Fruit fly (Drosophila melanogaster) whole organism, wandering third instar larva: Measurements from ENCODE around the gene CG9853.

ENCODE experiments used
- Abd-B ChIP-seq: fragments of >200 bp; optimal IDR thresholded peaks from 2 replicates; lab custom pipeline; 2017; ENCODE audit warnings: missing biosample characterization, missing genetic modification characterization
- Myc ChIP-seq: fragments of >200 bp; optimal IDR thresholded peaks from 2 replicates; lab custom pipeline; 2017
- ey ChIP-seq: fragments of 200-800 bp; sonication (Bioruptor generic); optimal IDR thresholded peaks from 2 replicates; lab custom pipeline; 2016; ENCODE audit warnings: missing biosample characterization, missing genetic modification characterization
- fru ChIP-seq: fragments of 200-800 bp; sonication (Bioruptor generic); optimal IDR thresholded peaks from 3 replicates; lab custom pipeline; 2016; ENCODE audit warnings: missing biosample characterization, mild to moderate bottlenecking, missing genetic modification characterization
- h ChIP-seq: fragments of 200-800 bp; sonication (Bioruptor generic); optimal IDR thresholded peaks from 3 replicates; lab custom pipeline; 2016; ENCODE audit warnings: missing biosample characterization, mild to moderate bottlenecking, missing genetic modification characterization
- sage ChIP-seq: fragments of 200-800 bp; sonication (Bioruptor generic); optimal IDR thresholded peaks from 2 replicates; lab custom pipeline; 2016; ENCODE audit warnings: missing biosample characterization, mild to moderate bottlenecking, missing genetic modification characterization

- TF ChIP-seq fru (GFP tag; lab: Kevin White, UChicago): no peak
- no peak for TF ChIP-seq sage (GFP tag; lab: Kevin White, UChicago)
- no peak for TF ChIP-seq Myc (lab: Kevin White, UChicago)
- no peak for TF ChIP-seq h (GFP tag; lab: Kevin White, UChicago)
- no peak for TF ChIP-seq Abd-B (GFP tag; lab: Kevin White, UChicago)
- no peak for TF ChIP-seq ey
Measured at dm6 chr3R:4362010-4362409, 39.8 kb downstream of the CG9853 start.
